Fruit fly (Drosophila melanogaster) whole organism, embryonic: ENCODE results near the gene Tnks.

Source experiments
- Abd-B ChIP-seq: fragments of 200-800 bp; sonication (Bioruptor generic); optimal IDR thresholded peaks from 2 replicates; lab custom pipeline; 2018; ENCODE audit warnings: missing biosample characterization, mild to moderate bottlenecking, missing genetic modification characterization, moderate library complexity
- Asciz ChIP-seq: fragments of 200-800 bp; sonication (Bioruptor generic); optimal IDR thresholded peaks from 2 replicates; lab custom pipeline; 2017; ENCODE audit warnings: missing biosample characterization, mild to moderate bottlenecking, missing genetic modification characterization, missing genetic modification reagents
- BEAF-32 ChIP-seq: fragments of 200-800 bp; sonication (Bioruptor generic); optimal IDR thresholded peaks from 3 replicates; lab custom pipeline; 2017; ENCODE audit warnings: missing biosample characterization, missing genetic modification characterization, mild to moderate bottlenecking, moderate library complexity, missing genetic modification reagents
- CG10959 ChIP-seq: fragments of 200-800 bp; sonication (Bioruptor generic); IDR thresholded peaks from 2 replicates; pipeline ENCODE4 v1.3.6; 2022; ENCODE audit warnings: missing biosample characterization, missing genetic modification characterization
- CG11504 ChIP-seq: fragments of 200-800 bp; sonication (Bioruptor generic); optimal IDR thresholded peaks from 3 replicates; lab custom pipeline; 2019; ENCODE audit warnings: missing biosample characterization, mild to moderate bottlenecking, missing genetic modification characterization, moderate library complexity
- CG13287 ChIP-seq: fragments of 200-800 bp; sonication (Bioruptor generic); IDR thresholded peaks from 2 replicates; pipeline ENCODE4 v1.3.6; 2022; ENCODE audit warnings: missing biosample characterization, missing genetic modification characterization; ENCODE audit not compliant: partially characterized antibody
- CG14710 ChIP-seq: fragments of 200-800 bp; sonication (Bioruptor generic); optimal IDR thresholded peaks from 3 replicates; lab custom pipeline; 2019; ENCODE audit warnings: missing biosample characterization, mild to moderate bottlenecking, missing genetic modification characterization, moderate library complexity
- CG17361 ChIP-seq: fragments of 200-800 bp; sonication (Bioruptor generic); IDR thresholded peaks from 3 replicates; pipeline ENCODE4 v1.3.6; 2022; ENCODE audit warnings: missing biosample characterization, missing genetic modification characterization
- CG31441 ChIP-seq: fragments of 200-800 bp; sonication (Bioruptor generic); IDR thresholded peaks from 2 replicates; pipeline ENCODE4 v1.3.6; 2022; ENCODE audit warnings: missing biosample characterization, missing genetic modification characterization
- CG32772 ChIP-seq: fragments of 200-800 bp; sonication (Bioruptor generic); IDR thresholded peaks from 2 replicates; pipeline ENCODE4 v1.3.6; 2022; ENCODE audit warnings: missing biosample characterization, missing genetic modification characterization
- CG3281 ChIP-seq: fragments of 200-800 bp; sonication (Bioruptor generic); optimal IDR thresholded peaks from 3 replicates; lab custom pipeline; 2017; ENCODE audit warnings: missing biosample characterization, mild to moderate bottlenecking, missing genetic modification characterization
- CG33213 ChIP-seq: fragments of 200-800 bp; sonication (Bioruptor generic); optimal IDR thresholded peaks from 3 replicates; lab custom pipeline; 2016; ENCODE audit warnings: missing biosample characterization, missing genetic modification characterization
- CG3847 ChIP-seq: fragments of 200-800 bp; sonication (Bioruptor generic); IDR thresholded peaks from 2 replicates; pipeline ENCODE4 v1.3.6; 2022; ENCODE audit warnings: missing biosample characterization, missing genetic modification characterization
- CG4707 ChIP-seq: fragments of 200-800 bp; sonication (Bioruptor generic); optimal IDR thresholded peaks from 2 replicates; lab custom pipeline; 2018; ENCODE audit warnings: missing biosample characterization, mild to moderate bottlenecking, missing genetic modification characterization, moderate library complexity
- CG5180 ChIP-seq: fragments of 200-800 bp; sonication (Bioruptor generic); optimal IDR thresholded peaks from 3 replicates; lab custom pipeline; 2017; ENCODE audit warnings: missing biosample characterization, missing genetic modification characterization, mild to moderate bottlenecking, moderate library complexity, missing genetic modification reagents
- CG7928 ChIP-seq: fragments of 200-800 bp; sonication (Bioruptor generic); optimal IDR thresholded peaks from 2 replicates; lab custom pipeline; 2017; ENCODE audit warnings: missing biosample characterization, mild to moderate bottlenecking, missing genetic modification characterization
- CG7963 ChIP-seq: fragments of 200-800 bp; sonication (Bioruptor generic); IDR thresholded peaks from 3 replicates; pipeline ENCODE4 v1.3.6; 2022; ENCODE audit warnings: missing biosample characterization, missing genetic modification characterization; ENCODE audit not compliant: partially characterized antibody
- CG9797 ChIP-seq: fragments of 200-800 bp; sonication (Bioruptor generic); optimal IDR thresholded peaks from 3 replicates; lab custom pipeline; 2018; ENCODE audit warnings: missing biosample characterization, mild to moderate bottlenecking, missing genetic modification characterization
- CTCF ChIP-seq: fragments of 200-800 bp; sonication (Bioruptor generic); optimal IDR thresholded peaks from 2 replicates; lab custom pipeline; 2017; ENCODE audit warnings: missing biosample characterization, mild to moderate bottlenecking, missing genetic modification characterization, moderate library complexity
- CoRest ChIP-seq: fragments of 200-800 bp; sonication (Bioruptor generic); optimal IDR thresholded peaks from 3 replicates; lab custom pipeline; 2018; ENCODE audit warnings: missing biosample characterization, mild to moderate bottlenecking, missing genetic modification characterization, moderate library complexity
- Dll ChIP-seq: fragments of 200-800 bp; sonication (Bioruptor generic); IDR thresholded peaks from 4 replicates; pipeline ENCODE4 v1.3.6; 2022; ENCODE audit warnings: missing biosample characterization, missing genetic modification characterization; ENCODE audit not compliant: partially characterized antibody
- Dref ChIP-seq: fragments of 200-800 bp; sonication (Bioruptor generic); IDR thresholded peaks from 2 replicates; pipeline ENCODE4 v1.3.6; 2022; ENCODE audit warnings: missing biosample characterization, missing genetic modification characterization
- Drgx ChIP-seq: fragments of 200-800 bp; sonication (Bioruptor generic); IDR thresholded peaks from 2 replicates; pipeline ENCODE4 v1.3.6; 2022; ENCODE audit warnings: missing biosample characterization, missing genetic modification characterization
- HmgZ ChIP-seq: fragments of 200-800 bp; sonication (Bioruptor generic); optimal IDR thresholded peaks from 2 replicates; lab custom pipeline; 2018; ENCODE audit warnings: missing biosample characterization, mild to moderate bottlenecking, missing genetic modification characterization
- Lpt ChIP-seq: fragments of >200 bp; optimal IDR thresholded peaks from 2 replicates; lab custom pipeline; 2018; ENCODE audit warnings: missing biosample characterization, missing genetic modification characterization
- MESR4 ChIP-seq: fragments of 200-800 bp; sonication (Bioruptor generic); optimal IDR thresholded peaks from 2 replicates; lab custom pipeline; 2018; ENCODE audit warnings: missing biosample characterization, mild to moderate bottlenecking, missing genetic modification characterization, moderate library complexity
- abd-A ChIP-seq: fragments of 200-800 bp; sonication (Bioruptor generic); optimal IDR thresholded peaks from 3 replicates; lab custom pipeline; 2019; ENCODE audit warnings: missing biosample characterization, mild to moderate bottlenecking, missing genetic modification characterization, moderate library complexity
- ap ChIP-seq: fragments of 200-800 bp; sonication (Bioruptor generic); IDR thresholded peaks from 2 replicates; pipeline ENCODE4 v1.3.6; 2022; ENCODE audit warnings: missing biosample characterization, missing genetic modification characterization
- bowl ChIP-seq: fragments of 200-800 bp; sonication (Bioruptor generic); IDR thresholded peaks from 2 replicates; pipeline ENCODE4 v1.3.6; 2022; ENCODE audit warnings: missing biosample characterization, missing genetic modification characterization
- chinmo ChIP-seq: fragments of 200-800 bp; sonication (Bioruptor generic); IDR thresholded peaks from 4 replicates; pipeline ENCODE4 v1.3.6; 2022; ENCODE audit warnings: missing biosample characterization, missing genetic modification characterization; ENCODE audit not compliant: partially characterized antibody
- corto ChIP-seq: fragments of 200-800 bp; sonication (Bioruptor generic); optimal IDR thresholded peaks from 2 replicates; lab custom pipeline; 2016; ENCODE audit warnings: missing biosample characterization, mild to moderate bottlenecking, missing genetic modification characterization, moderate library complexity
- cwo ChIP-seq: fragments of 200-800 bp; sonication (Bioruptor generic); optimal IDR thresholded peaks from 3 replicates; lab custom pipeline; 2017; ENCODE audit warnings: missing biosample characterization, missing genetic modification characterization, mild to moderate bottlenecking, moderate library complexity, missing genetic modification reagents
- dan ChIP-seq: fragments of 200-800 bp; sonication (Bioruptor generic); IDR thresholded peaks from 2 replicates; pipeline ENCODE4 v1.3.6; 2022; ENCODE audit warnings: missing biosample characterization, missing genetic modification characterization
- exex ChIP-seq: fragments of 200-800 bp; sonication (Bioruptor generic); optimal IDR thresholded peaks from 4 replicates; lab custom pipeline; 2018; ENCODE audit warnings: missing biosample characterization, mild to moderate bottlenecking, missing genetic modification characterization, moderate library complexity
- gem ChIP-seq: fragments of 200-800 bp; sonication (Bioruptor generic); optimal IDR thresholded peaks from 2 replicates; lab custom pipeline; 2019; ENCODE audit warnings: missing biosample characterization, mild to moderate bottlenecking, missing genetic modification characterization, moderate library complexity
- gfzf ChIP-seq: fragments of 200-800 bp; sonication (Bioruptor generic); optimal IDR thresholded peaks from 2 replicates; lab custom pipeline; 2016; ENCODE audit warnings: missing biosample characterization, mild to moderate bottlenecking, missing genetic modification characterization, moderate library complexity
- kni ChIP-seq: fragments of 200-800 bp; sonication (Bioruptor generic); optimal IDR thresholded peaks from 3 replicates; lab custom pipeline; 2017; ENCODE audit warnings: mild to moderate bottlenecking, missing biosample characterization, missing genetic modification reagents, missing genetic modification characterization
- lilli ChIP-seq: fragments of 200-800 bp; sonication (Bioruptor generic); optimal IDR thresholded peaks from 3 replicates; lab custom pipeline; 2016; ENCODE audit warnings: missing biosample characterization, missing genetic modification characterization
- maf-S ChIP-seq: fragments of 200-800 bp; sonication (Bioruptor generic); optimal IDR thresholded peaks from 2 replicates; lab custom pipeline; 2016; ENCODE audit warnings: missing biosample characterization, missing genetic modification characterization
- pho ChIP-seq: fragments of 200-800 bp; sonication (Bioruptor generic); optimal IDR thresholded peaks from 2 replicates; lab custom pipeline; 2016; ENCODE audit warnings: missing biosample characterization, missing genetic modification characterization
- phol ChIP-seq: fragments of 200-800 bp; sonication (Bioruptor generic); optimal IDR thresholded peaks from 3 replicates; lab custom pipeline; 2018; ENCODE audit warnings: missing biosample characterization, mild to moderate bottlenecking, missing genetic modification characterization, moderate library complexity
- repo ChIP-seq: fragments of 200-800 bp; sonication (Bioruptor generic); optimal IDR thresholded peaks from 2 replicates; lab custom pipeline; 2016; ENCODE audit warnings: missing biosample characterization, missing genetic modification characterization
- sd ChIP-seq: fragments of 200-800 bp; sonication (Bioruptor generic); optimal IDR thresholded peaks from 3 replicates; lab custom pipeline; 2018; ENCODE audit warnings: missing biosample characterization, mild to moderate bottlenecking, missing genetic modification characterization, moderate library complexity
- sug ChIP-seq: fragments of 200-800 bp; optimal IDR thresholded peaks from 2 replicates; lab custom pipeline; 2019; ENCODE audit warnings: missing biosample characterization, mild to moderate bottlenecking, missing genetic modification characterization, moderate library complexity
- twi ChIP-seq: fragments of 200-800 bp; optimal IDR thresholded peaks from 2 replicates; lab custom pipeline; 2019; ENCODE audit warnings: missing biosample characterization, mild to moderate bottlenecking, missing genetic modification characterization, moderate library complexity
- vnd ChIP-seq: fragments of 200-800 bp; sonication (Bioruptor generic); IDR thresholded peaks from 3 replicates; pipeline ENCODE4 v1.3.6; 2022; ENCODE audit warnings: missing biosample characterization, missing genetic modification characterization; ENCODE audit not compliant: partially characterized antibody
- wek ChIP-seq: fragments of 200-800 bp; sonication (Bioruptor generic); optimal IDR thresholded peaks from 3 replicates; lab custom pipeline; 2018; ENCODE audit warnings: missing biosample characterization, mild to moderate bottlenecking, missing genetic modification characterization, moderate library complexity
- zen ChIP-seq: fragments of 200-800 bp; sonication (Bioruptor generic); optimal IDR thresholded peaks from 3 replicates; lab custom pipeline; 2018; ENCODE audit warnings: missing biosample characterization, mild to moderate bottlenecking, missing genetic modification characterization, moderate library complexity

Tnks gene

dm6 chr3R:25626625-25627275 is 34.3 kb downstream of the Tnks start, which contains the start of gene Ssadh (continued):
- TF ChIP-seq CG4707 (GFP tag; lab: Kevin White, UChicago) = no peak
- TF ChIP-seq CG3847 (GFP tag; lab: Robert Waterston, UW) = peak; percentile 43; the same call in 1 of the 2 replicates
- TF ChIP-seq sd (tag; lab: Kevin White, UChicago) = peak; percentile 18
- TF ChIP-seq CG7928 (GFP tag; lab: Kevin White, UChicago) = no peak
- TF ChIP-seq gem (tag; lab: Kevin White, UChicago) = peak; percentile 6
- TF ChIP-seq CG10959 (GFP tag; lab: Robert Waterston, UW) = no peak
- TF ChIP-seq vnd (GFP tag; lab: Robert Waterston, UW) = 0 out of 3 replicates have a peak, but pooled peaks have one; percentile 40
- no peak for TF ChIP-seq Drgx
- TF ChIP-seq cwo (GFP tag; lab: Kevin White, UChicago) = no peak
- no peak for TF ChIP-seq CG32772
- TF ChIP-seq zen (tag; lab: Kevin White, UChicago) = peak; percentile 4
- TF ChIP-seq pho (GFP tag; lab: Kevin White, UChicago) = no peak
- peak; percentile 62 for TF ChIP-seq CG14710 (tag; lab: Kevin White, UChicago)
- no peak for TF ChIP-seq CG3281 (GFP tag; lab: Kevin White, UChicago)
- TF ChIP-seq CG5180 = no peak
- no peak for TF ChIP-seq repo (GFP tag; lab: Kevin White, UChicago)
- peak; percentile 75 for TF ChIP-seq exex (tag; lab: Kevin White, UChicago)
- TF ChIP-seq BEAF-32 = peak; percentile 62
- TF ChIP-seq MESR4 (GFP tag; lab: Kevin White, UChicago) = peak; percentile 22
- no peak for TF ChIP-seq kni (GFP tag; lab: Kevin White, UChicago)
- TF ChIP-seq HmgZ = peak; percentile 4
- no peak for TF ChIP-seq dan (GFP tag; lab: Robert Waterston, UW)
- TF ChIP-seq chinmo = 0 out of 4 replicates have a peak, but pooled peaks have one; percentile 27
- peak; percentile 50; the same call in 1 of the 3 replicates for TF ChIP-seq CG7963 (GFP tag; lab: Robert Waterston, UW)
- peak; percentile 61 for TF ChIP-seq twi (tag; lab: Kevin White, UChicago)
- TF ChIP-seq maf-S (GFP tag; lab: Kevin White, UChicago) = no peak
- no peak for TF ChIP-seq Lpt
- TF ChIP-seq sug (tag; lab: Kevin White, UChicago) = peak; percentile 85
- TF ChIP-seq gfzf (GFP tag; lab: Kevin White, UChicago) = peak; percentile 23
- peak; percentile 4 for TF ChIP-seq Abd-B (GFP tag; lab: Kevin White, UChicago)
- TF ChIP-seq Dll (GFP tag; lab: Robert Waterston, UW) = peak; percentile 63; the same call in 2 of the 4 replicates
- TF ChIP-seq CG13287 (GFP tag; lab: Robert Waterston, UW) = peak; percentile 56
- peak; percentile 16 for TF ChIP-seq CG33213 (GFP tag; lab: Kevin White, UChicago)
- peak; percentile 64 for TF ChIP-seq CoRest (tag; lab: Kevin White, UChicago)
- peak; percentile 20; the same call in 1 of the 3 replicates for TF ChIP-seq CG17361 (GFP tag; lab: Robert Waterston, UW)
- TF ChIP-seq abd-A (tag; lab: Kevin White, UChicago) = no peak
- TF ChIP-seq CTCF = peak; percentile 27
- peak; percentile 44 for TF ChIP-seq CG11504 (tag; lab: Kevin White, UChicago)
- TF ChIP-seq CG9797 (GFP tag; lab: Kevin White, UChicago) = peak; percentile 51
- peak; percentile 93 for TF ChIP-seq Dref (GFP tag; lab: Robert Waterston, UW)
- TF ChIP-seq ap = no peak
- TF ChIP-seq Asciz (GFP tag; lab: Kevin White, UChicago) = no peak
- no peak for TF ChIP-seq corto
- TF ChIP-seq wek (GFP tag; lab: Kevin White, UChicago) = no peak
- no peak for TF ChIP-seq lilli (GFP tag; lab: Kevin White, UChicago)
- TF ChIP-seq phol (tag; lab: Kevin White, UChicago) = peak; percentile 21
- 0 out of 2 replicates have a peak, but pooled peaks have one; percentile 20 for TF ChIP-seq CG31441
- no peak for TF ChIP-seq bowl
